Worm (Caenorhabditis elegans) whole organism, L4 larva: ENCODE results near the gene C01G10.10.
"Not testable (repeated sequence)": the region's sequence is repeated elsewhere in the genome, so short reads cannot be mapped to it uniquely, and the experiment has no call there.

Experiments used
- D1046.2 ChIP-seq: fragments of 200-800 bp; sonication (Bioruptor generic); IDR thresholded peaks from 2 replicates; pipeline ENCODE4 v1.3.6; 2022; ENCODE audit warnings: missing genetic modification characterization, missing compliant biosample characterization
- F10B5.3 ChIP-seq: sonication (generic microtip); optimal IDR thresholded peaks from 2 replicates; lab custom pipeline; 2016; ENCODE audit warnings: mild to moderate bottlenecking, missing genetic modification characterization, missing compliant biosample characterization
- F37D6.2 ChIP-seq: sonication (generic microtip); optimal IDR thresholded peaks from 2 replicates; lab custom pipeline; 2016; ENCODE audit warnings: mild to moderate bottlenecking, missing genetic modification characterization, missing compliant biosample characterization
- T26A8.4 ChIP-seq: fragments of 200-800 bp; sonication (Bioruptor generic); IDR thresholded peaks from 2 replicates; pipeline ENCODE4 v1.3.6; 2022; ENCODE audit warnings: missing genetic modification characterization, missing compliant biosample characterization
- Y48G9A.11 ChIP-seq: fragments of 200-800 bp; sonication (Bioruptor generic); IDR thresholded peaks from 2 replicates; pipeline ENCODE4 v1.3.6; 2022; ENCODE audit warnings: missing genetic modification reagents, missing genetic modification characterization, missing compliant biosample characterization
- Y5F2A.4 ChIP-seq: fragments of 200-800 bp; sonication (Bioruptor generic); optimal IDR thresholded peaks from 2 replicates; lab custom pipeline; 2018; ENCODE audit warnings: mild to moderate bottlenecking, missing genetic modification characterization, missing compliant biosample characterization
- aha-1 ChIP-seq: fragments of 150-350 bp; peaks from one replicate; lab custom pipeline; 2014; ENCODE audit warnings: missing biosample characterization, missing genetic modification characterization
- aly-2 ChIP-seq: sonication (generic microtip); optimal IDR thresholded peaks from 2 replicates; lab custom pipeline; 2018; ENCODE audit warnings: missing biosample characterization, missing genetic modification characterization
- ceh-28 ChIP-seq: fragments of 150-350 bp; optimal IDR thresholded peaks from 2 replicates; lab custom pipeline; 2014; ENCODE audit warnings: missing biosample characterization, missing genetic modification reagents, missing genetic modification characterization
- daf-16 ChIP-seq, 3 experiments: sonication (generic microtip); optimal IDR thresholded peaks; 2 replicates each; lab custom pipeline; 2016 to 2017; ENCODE audit warnings: missing genetic modification characterization in 3 of 3, missing genetic modification reagents in 3 of 3, mild to moderate bottlenecking in 2 of 3, missing compliant biosample characterization in 2 of 3, missing biosample characterization in 1 of 3, moderate library complexity in 1 of 3
- daf-19 ChIP-seq: fragments of 200-800 bp; sonication (Bioruptor generic); conservative IDR thresholded peaks from 2 replicates; pipeline ENCODE4 v1.3.6; 2022; ENCODE audit warnings: missing genetic modification characterization, missing compliant biosample characterization
- dve-1 ChIP-seq: sonication (generic microtip); optimal IDR thresholded peaks from 2 replicates; lab custom pipeline; 2017; ENCODE audit warnings: antibody characterized with exemption, mild to moderate bottlenecking, missing genetic modification characterization, missing compliant biosample characterization; ENCODE audit not compliant: insufficient read depth
- egl-43 ChIP-seq: fragments of 200-800 bp; sonication (Bioruptor generic); IDR thresholded peaks from 2 replicates; pipeline ENCODE4 v1.3.6; 2022; ENCODE audit warnings: missing genetic modification reagents, missing genetic modification characterization, missing compliant biosample characterization
- gei-8 ChIP-seq: fragments of 200-800 bp; sonication (Bioruptor generic); optimal IDR thresholded peaks from 2 replicates; lab custom pipeline; 2018; ENCODE audit warnings: mild to moderate bottlenecking, missing genetic modification characterization, missing compliant biosample characterization
- hif-1 ChIP-seq, 2 experiments: sonication (generic microtip); optimal IDR thresholded peaks; 2 replicates each; lab custom pipeline; 2016 to 2017; ENCODE audit warnings: missing compliant biosample characterization in 2 of 2, missing genetic modification characterization in 2 of 2, missing genetic modification reagents in 2 of 2, missing genotype in 2 of 2, mild to moderate bottlenecking in 1 of 2
- hlh-11 ChIP-seq: fragments of 200-800 bp; sonication (Bioruptor generic); optimal IDR thresholded peaks from 2 replicates; lab custom pipeline; 2018; ENCODE audit warnings: mild to moderate bottlenecking, missing genetic modification characterization, missing compliant biosample characterization
- hlh-30 ChIP-seq: sonication (generic microtip); optimal IDR thresholded peaks from 2 replicates; lab custom pipeline; 2017; ENCODE audit warnings: antibody characterized with exemption, mild to moderate bottlenecking, missing genetic modification characterization, missing compliant biosample characterization; ENCODE audit not compliant: insufficient read depth
- hmg-1.1 ChIP-seq: fragments of 200-800 bp; sonication (Bioruptor generic); IDR thresholded peaks from 2 replicates; pipeline ENCODE4 v1.3.6; 2022; ENCODE audit warnings: missing genetic modification reagents, missing genetic modification characterization, missing compliant biosample characterization
- jun-1 ChIP-seq: fragments of 150-350 bp; optimal IDR thresholded peaks from 2 replicates; lab custom pipeline; 2014; ENCODE audit warnings: missing biosample characterization, missing genetic modification reagents, missing genetic modification characterization
- lin-13 ChIP-seq: fragments of 150-350 bp; optimal IDR thresholded peaks from 2 replicates; lab custom pipeline; 2014; ENCODE audit warnings: missing biosample characterization, missing genetic modification reagents, missing genetic modification characterization
- lin-15B ChIP-seq: fragments of 150-350 bp; sonication (generic microtip); optimal IDR thresholded peaks from 3 replicates; lab custom pipeline; 2014; ENCODE audit warnings: missing biosample characterization, missing genetic modification characterization
- mxl-2 ChIP-seq: fragments of 200-800 bp; sonication (Bioruptor generic); conservative IDR thresholded peaks from 2 replicates; pipeline ENCODE4 v1.3.6; 2022; ENCODE audit warnings: missing genetic modification reagents, missing genetic modification characterization, missing compliant biosample characterization
- mxl-3 ChIP-seq: fragments of 200-800 bp; sonication (Bioruptor generic); optimal IDR thresholded peaks from 2 replicates; lab custom pipeline; 2018; ENCODE audit warnings: mild to moderate bottlenecking, missing genetic modification characterization, missing compliant biosample characterization
- nhr-25 ChIP-seq: sonication (generic microtip); optimal IDR thresholded peaks from 2 replicates; lab custom pipeline; 2017; ENCODE audit warnings: missing genetic modification characterization, mild to moderate bottlenecking, missing compliant biosample characterization, antibody characterized with exemption, moderate library complexity, borderline replicate concordance; ENCODE audit not compliant: insufficient read depth
- nhr-28 ChIP-seq: fragments of 150-350 bp; optimal IDR thresholded peaks from 2 replicates; lab custom pipeline; 2014; ENCODE audit warnings: missing biosample characterization, missing genetic modification characterization
- nhr-42 ChIP-seq: fragments of 200-800 bp; sonication (Bioruptor generic); IDR thresholded peaks from 2 replicates; pipeline ENCODE4 v1.3.6; 2022; ENCODE audit warnings: missing genetic modification characterization, missing compliant biosample characterization
- nhr-77 ChIP-seq: fragments of 150-350 bp; optimal IDR thresholded peaks from 2 replicates; lab custom pipeline; 2014; ENCODE audit warnings: missing biosample characterization, missing genetic modification characterization
- zag-1 ChIP-seq: fragments of 150-350 bp; optimal IDR thresholded peaks from 2 replicates; lab custom pipeline; 2014; ENCODE audit warnings: missing biosample characterization, missing genetic modification characterization
- zip-2 ChIP-seq: fragments of 150-350 bp; optimal IDR thresholded peaks from 2 replicates; lab custom pipeline; 2014; ENCODE audit warnings: missing biosample characterization, missing genetic modification characterization

C01G10.10 gene

ce11 chrV:15052368-15052767 lies 29.9 kb downstream of the C01G10.10 start, which contains the start of the genes fbxa-82 and C25D7.5 (continued):
- TF ChIP-seq mxl-2 (GFP tag; lab: Robert Waterston, UW): no peak
- peak; percentile 57 for TF ChIP-seq nhr-77 (tag; lab: Kevin White, UChicago)
- TF ChIP-seq hlh-30 (tag; lab: Kevin White, UChicago): no peak
- no peak for TF ChIP-seq ceh-28 (tag; lab: Kevin White, UChicago)
- no peak for TF ChIP-seq dve-1 (tag; lab: Kevin White, UChicago)
- TF ChIP-seq nhr-42 (GFP tag; lab: Robert Waterston, UW): no peak
- no peak for TF ChIP-seq zag-1 (tag; lab: Kevin White, UChicago)
- TF ChIP-seq D1046.2 (GFP tag; lab: Robert Waterston, UW): no peak

- TF ChIP-seq aha-1 (tag; lab: Kevin White, UChicago) (peak; percentile 91), F10B5.3 (no peak), zip-2 (tag; lab: Kevin White, UChicago) (no peak), egl-43 (GFP tag; lab: Robert Waterston, UW) (no peak)
- TF ChIP-seq, all 104 proteins: peak for 1
These were observed 30.5 kb downstream of the C01G10.10 start for ce11 chrV:15051720-15052119.

ce11 chrV:15048107-15048506 lies 34.1 kb downstream of the C01G10.10 start, which contains the start of gene sdc-3:
Gene sdc-3, minus strand, starts transcription at chrV:15048207.
- TF ChIP-seq aly-2 (tag; lab: Kevin White, UChicago) (no peak), F37D6.2 (tag; lab: Kevin White, UChicago) (no peak), mxl-3 (GFP tag; lab: Kevin White, UChicago) (peak; percentile 19), hif-1 (tag; optimal IDR thresholded peaks at IDR 0.05; lab: Kevin White, UChicago) (no peak), Y5F2A.4 (GFP tag; lab: Kevin White, UChicago) (no peak), nhr-28 (tag; lab: Kevin White, UChicago) (peak; percentile 32), T26A8.4 (GFP tag; lab: Robert Waterston, UW) (no peak), Y48G9A.11 (GFP tag; lab: Robert Waterston, UW) (no peak), zag-1 (tag; lab: Kevin White, UChicago) (no peak), hlh-11 (tag; lab: Kevin White, UChicago) (no peak), jun-1 (tag; lab: Kevin White, UChicago) (no peak), lin-13 (no peak), aha-1 (tag; lab: Kevin White, UChicago) (peak; percentile 73), nhr-25 (no peak), daf-16 (GFP tag; optimal IDR thresholded peaks at IDR 0.05; lab: Kevin White, UChicago) (no peak), daf-16 (tag; optimal IDR thresholded peaks at IDR 0.05; lab: Kevin White, UChicago) (peak; percentile 14), daf-19 (no peak), hmg-1.1 (GFP tag; lab: Robert Waterston, UW) (no peak)
- TF ChIP-seq, all 104 proteins: peak for 4

ce11 chrV:15036769-15037168 lies 45.5 kb downstream of the C01G10.10 start, which contains the start of gene melo-3:
Gene melo-3, minus strand, starts transcription at chrV:15036869.
- TF ChIP-seq gei-8 (GFP tag; lab: Kevin White, UChicago); nhr-28 (tag; lab: Kevin White, UChicago); lin-15B: not testable (repeated sequence)
- TF ChIP-seq, all 104 proteins: peak for 0; not testable (repeated sequence) for 104

ce11 chrV:15031373-15031772 lies 50.9 kb downstream of the C01G10.10 start, which contains the start of gene cng-1:
Gene cng-1, minus strand, starts transcription at chrV:15031473.
- not testable (repeated sequence) for TF ChIP-seq aha-1 (tag; lab: Kevin White, UChicago); lin-13; T26A8.4 (GFP tag; lab: Robert Waterston, UW)
